Worm (Caenorhabditis elegans): ENCODE results near the gene T13C5.9.

Gene T13C5.9

DNA sequence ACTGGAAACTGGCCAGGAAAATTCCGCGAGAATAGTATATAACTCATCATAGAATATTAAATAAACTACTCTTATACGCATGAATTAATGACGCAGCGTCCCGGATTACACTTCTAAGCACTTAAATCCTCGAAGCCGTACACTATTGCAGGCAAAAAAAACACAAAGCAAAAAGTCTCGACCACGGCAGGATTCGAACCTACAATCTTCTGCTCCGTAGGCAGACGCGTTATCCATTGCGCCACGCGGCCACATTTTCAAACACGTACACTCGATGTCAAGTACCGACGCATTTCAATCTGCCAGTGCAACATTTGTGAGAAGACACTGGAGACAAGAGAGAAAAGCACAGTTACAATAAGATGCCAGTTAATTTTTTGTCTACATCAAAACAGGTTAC, 29.8 kb downstream of the T13C5.9 start:
- TF ChIP-seq tbp1 (GFP tag; optimal IDR thresholded peaks at IDR 0.05) (peak; percentile 93), egrh-3 (GFP tag; IDR thresholded peaks at IDR 0.05) (no peak), ceh-27 (GFP tag; optimal IDR thresholded peaks at IDR 0.05) (peak; percentile 62), K12H6.12 (tag; optimal IDR thresholded peaks at IDR 0.05) (peak; percentile 13), cebp-2 (GFP tag; IDR thresholded peaks at IDR 0.05) (no peak), mxl-1 (tag; optimal IDR thresholded peaks at IDR 0.05) (peak; percentile 43), him-1 (tag; optimal IDR thresholded peaks at IDR 0.05) (peak; percentile 88), Y56A3A.18 (GFP tag; IDR thresholded peaks at IDR 0.05) (peak; percentile 68; the same call in 1 of the 2 replicates), ztf-22 (GFP tag; optimal IDR thresholded peaks at IDR 0.05) (no peak), bed-1 (GFP tag; IDR thresholded peaks at IDR 0.05) (0 out of 2 replicates have a peak, but pooled peaks have one; percentile 64), attf-6 (GFP tag; IDR thresholded peaks at IDR 0.05) (no peak), mes-4 (tag; optimal IDR thresholded peaks at IDR 0.05) (peak; percentile 51), die-1 (tag; optimal IDR thresholded peaks at IDR 0.05) (peak; percentile 78), nhr-179 (tag; optimal IDR thresholded peaks at IDR 0.05) (peak; percentile 15), atf-7 (tag; optimal IDR thresholded peaks at IDR 0.05) (no peak), B0019.2 (GFP tag; conservative IDR thresholded peaks at IDR 0.05) (0 out of 2 replicates have a peak, but pooled peaks have one; percentile 54), ccch-3 (GFP tag; optimal IDR thresholded peaks at IDR 0.05) (no peak), dpff-1 (tag; optimal IDR thresholded peaks at IDR 0.05) (no peak), athp-1 (tag; optimal IDR thresholded peaks at IDR 0.05) (peak; percentile 17), ets-4 (GFP tag; optimal IDR thresholded peaks at IDR 0.05) (peak; percentile 16), nfya-2 (GFP tag; IDR thresholded peaks at IDR 0.05) (no peak), pha-4 (tag; optimal IDR thresholded peaks at IDR 0.05) (no peak), snpc-4 (GFP tag; optimal IDR thresholded peaks at IDR 0.05) (peak; percentile 62), snpc-4 (tag; optimal IDR thresholded peaks at IDR 0.05) (no peak), nhr-27 (tag; optimal IDR thresholded peaks at IDR 0.05) (no peak), ztf-26 (tag; optimal IDR thresholded peaks at IDR 0.05) (peak; percentile 55), efl-1 (GFP tag; optimal IDR thresholded peaks at IDR 0.05) (no peak), ztf-18 (tag; optimal IDR thresholded peaks at IDR 0.05) (peak; percentile 43), dox-1 (GFP tag; IDR thresholded peaks at IDR 0.05) (no peak; the same call in 1 of the 2 replicates), madf-10 (tag; optimal IDR thresholded peaks at IDR 0.05) (peak; percentile 57), madf-3 (GFP tag; IDR thresholded peaks at IDR 0.05) (0 out of 2 replicates have a peak, but pooled peaks have one; percentile 23), F49E8.2 (tag; optimal IDR thresholded peaks at IDR 0.05; ENCODE audit: insufficient read depth) (no peak), lin-26 (GFP tag; IDR thresholded peaks at IDR 0.05) (peak; percentile 89), nfya-1 (tag; optimal IDR thresholded peaks at IDR 0.05; ENCODE audit: borderline replicate concordance, insufficient read depth) (no peak), F22D6.2 (tag; optimal IDR thresholded peaks at IDR 0.05) (no peak), repo-1 (tag; optimal IDR thresholded peaks at IDR 0.05) (peak; percentile 9), lin-40 (tag; optimal IDR thresholded peaks at IDR 0.05) (peak; percentile 63), ceh-58 (GFP tag; IDR thresholded peaks at IDR 0.05) (no peak), nhr-90 (tag; optimal IDR thresholded peaks at IDR 0.05) (peak; percentile 85), ceh-40 (GFP tag; IDR thresholded peaks at IDR 0.05) (0 out of 2 replicates have a peak, but pooled peaks have one; percentile 18), ZK185.1 (tag; optimal IDR thresholded peaks at IDR 0.05; ENCODE audit: poor library complexity, severe bottlenecking) (peak; percentile 60), zfh-2 (GFP tag; conservative IDR thresholded peaks at IDR 0.05) (no peak), F33H1.4 (GFP tag; IDR thresholded peaks at IDR 0.05) (no peak), F52B5.7 (tag; optimal IDR thresholded peaks at IDR 0.05) (peak; percentile 58), mel-28 (tag; optimal IDR thresholded peaks at IDR 0.05; ENCODE audit: borderline replicate concordance) (no peak), Y95B8A.8 (GFP tag; IDR thresholded peaks at IDR 0.05) (no peak), hmg-20 (GFP tag; IDR thresholded peaks at IDR 0.05) (peak; percentile 32; the same call in 1 of the 2 replicates), D2030.7 (GFP tag; IDR thresholded peaks at IDR 0.05) (peak; percentile 35; the same call in 1 of the 2 replicates), B0261.1 (tag; optimal IDR thresholded peaks at IDR 0.05) (peak; percentile 85)
